Worm (Caenorhabditis elegans): ENCODE data around the gene ubh-3.

ubh-3 gene

ce11 chrV:6551707-6552390, 43.2 kb upstream of the ubh-3 start, which contains the start of gene twk-10 (continued):
- peak; percentile 70 for TF ChIP-seq snpc-4 (GFP tag; optimal IDR thresholded peaks at IDR 0.05)
- peak in 1 of 4 experiments; percentile 35 for TF ChIP-seq snpc-4 (tag; optimal IDR thresholded peaks at IDR 0.05)
- TF ChIP-seq mcd-1 (GFP tag; IDR thresholded peaks at IDR 0.05) = no peak
- TF ChIP-seq bed-1 (GFP tag; IDR thresholded peaks at IDR 0.05) = no peak
- TF ChIP-seq K12H6.12 (tag; optimal IDR thresholded peaks at IDR 0.05) = no peak

ce11 chrV:6549871-6550270, 41.3 kb upstream of the ubh-3 start, which contains the start of gene lipl-4:
Gene lipl-4 (plus strand): TSS chrV:6550171.
- no peak for TF ChIP-seq bed-1 (GFP tag; IDR thresholded peaks at IDR 0.05)
- TF ChIP-seq mxl-1 (tag; optimal IDR thresholded peaks at IDR 0.05) = no peak
- TF ChIP-seq lir-1 (GFP tag; conservative IDR thresholded peaks at IDR 0.05) = no peak
- no peak for TF ChIP-seq lin-26 (GFP tag; IDR thresholded peaks at IDR 0.05)
- TF ChIP-seq B0336.3 (GFP tag; IDR thresholded peaks at IDR 0.05) = no peak
- TF ChIP-seq aptf-3 (GFP tag; IDR thresholded peaks at IDR 0.05) = no peak
- no peak for TF ChIP-seq hsf-1 (GFP tag; IDR thresholded peaks at IDR 0.05)
- TF ChIP-seq lin-35 (GFP tag; optimal IDR thresholded peaks at IDR 0.05) = no peak
- no peak for TF ChIP-seq ceh-91 (GFP tag; IDR thresholded peaks at IDR 0.05)
- TF ChIP-seq madf-10 (tag; optimal IDR thresholded peaks at IDR 0.05) = no peak
- TF ChIP-seq F10E7.11 (tag; optimal IDR thresholded peaks at IDR 0.05) = no peak
- TF ChIP-seq lag-1 (GFP tag; IDR thresholded peaks at IDR 0.05) = no peak
- TF ChIP-seq nhr-90 (tag; optimal IDR thresholded peaks at IDR 0.05) = no peak
- TF ChIP-seq Y95B8A.8 (GFP tag; IDR thresholded peaks at IDR 0.05) = no peak
- no peak for TF ChIP-seq chd-7 (tag; optimal IDR thresholded peaks at IDR 0.05)
- no peak for TF ChIP-seq snpc-1.1 (tag; optimal IDR thresholded peaks at IDR 0.05; ENCODE audit: insufficient read depth)
- TF ChIP-seq hlh-12 (tag; optimal IDR thresholded peaks at IDR 0.05) = no peak
- TF ChIP-seq attf-3 (GFP tag; conservative IDR thresholded peaks at IDR 0.05) = no peak
- no peak for TF ChIP-seq B0035.1 (tag; optimal IDR thresholded peaks at IDR 0.05)
- no peak for TF ChIP-seq zim-3 (tag; optimal IDR thresholded peaks at IDR 0.05)

ce11 chrV:6549148-6549547, 40.5 kb upstream of the ubh-3 start, which contains the start of gene K04A8.20:
Gene K04A8.20 (plus strand): TSS chrV:6549448.
- TF ChIP-seq unc-62 (GFP tag; optimal IDR thresholded peaks at IDR 0.05) = no peak
- no peak for TF ChIP-seq egl-44 (GFP tag; IDR thresholded peaks at IDR 0.05)
- TF ChIP-seq nfyb-1 (GFP tag; IDR thresholded peaks at IDR 0.05) = no peak
- TF ChIP-seq rec-8 (tag; optimal IDR thresholded peaks at IDR 0.05) = no peak
- TF ChIP-seq cebp-1 (GFP tag; IDR thresholded peaks at IDR 0.05) = no peak
- TF ChIP-seq cebp-1 (tag; optimal IDR thresholded peaks at IDR 0.05) = no peak
- TF ChIP-seq athp-1 (tag; optimal IDR thresholded peaks at IDR 0.05) = no peak
- no peak for TF ChIP-seq dpff-1 (tag; optimal IDR thresholded peaks at IDR 0.05)
- TF ChIP-seq Y67H2A.10 (GFP tag; conservative IDR thresholded peaks at IDR 0.05) = no peak
- no peak for TF ChIP-seq pha-4 (tag; optimal IDR thresholded peaks at IDR 0.05)
- no peak for TF ChIP-seq lag-1 (GFP tag; IDR thresholded peaks at IDR 0.05)
- no peak for TF ChIP-seq attf-6 (GFP tag; IDR thresholded peaks at IDR 0.05)
- TF ChIP-seq lin-35 (GFP tag; optimal IDR thresholded peaks at IDR 0.05) = no peak

- TF ChIP-seq K11D2.4 (GFP tag; IDR thresholded peaks at IDR 0.05) (no peak), nhr-80 (tag; optimal IDR thresholded peaks at IDR 0.05) (no peak), mxl-1 (tag; optimal IDR thresholded peaks at IDR 0.05) (no peak), F52B5.7 (tag; optimal IDR thresholded peaks at IDR 0.05) (no peak), mes-4 (tag; optimal IDR thresholded peaks at IDR 0.05) (no peak), madf-8 (GFP tag; conservative IDR thresholded peaks at IDR 0.05) (no peak)
Observed at ce11 chrV:6548309-6548708, 39.7 kb upstream of the ubh-3 start.
